Worm (Caenorhabditis elegans): ENCODE measurements around the gene jmjd-3.1.

The jmjd-3.1 gene

ce11 chrX:8549026-8549425 lies 21.8 kb upstream of the jmjd-3.1 start, which contains the start of gene D2021.4:
D2021.4 (minus strand) TSS chrX:8549073.
- TF ChIP-seq xbp-1 (tag; optimal IDR thresholded peaks at IDR 0.05), result no peak
- no peak for TF ChIP-seq efl-1 (optimal IDR thresholded peaks at IDR 0.05)
- TF ChIP-seq efl-1 (GFP tag; optimal IDR thresholded peaks at IDR 0.05 in 1 of 2), result peak in 1 of 2 experiments; percentile 62
- TF ChIP-seq elt-2 (tag; optimal IDR thresholded peaks at IDR 0.05), result peak; percentile 48
- TF ChIP-seq ama-1 (optimal IDR thresholded peaks at IDR 0.05), result no peak
- no peak for TF ChIP-seq ceh-90 (tag; optimal IDR thresholded peaks at IDR 0.05)
- no peak for TF ChIP-seq unc-130 (tag; optimal IDR thresholded peaks at IDR 0.05)
- no peak for TF ChIP-seq mef-2 (tag; optimal IDR thresholded peaks at IDR 0.05)
- no peak for TF ChIP-seq hpl-2 (GFP tag; optimal IDR thresholded peaks at IDR 0.05)
- no peak for TF ChIP-seq dpl-1 (GFP tag; optimal IDR thresholded peaks at IDR 0.05)
- no peak for TF ChIP-seq nhr-90 (tag; optimal IDR thresholded peaks at IDR 0.05; ENCODE audit: poor library complexity)

ce11 chrX:8550099-8550498 lies 20.7 kb upstream of the jmjd-3.1 start:
- TF ChIP-seq vab-15 (tag; optimal IDR thresholded peaks at IDR 0.05), result no peak
- TF ChIP-seq egl-13 (tag; optimal IDR thresholded peaks at IDR 0.05), result no peak
- no peak for TF ChIP-seq fkh-10 (GFP tag; optimal IDR thresholded peaks at IDR 0.05)
- TF ChIP-seq ztf-4 (tag; optimal IDR thresholded peaks at IDR 0.05), result no peak
- TF ChIP-seq C16A3.4 (tag; optimal IDR thresholded peaks at IDR 0.05), result peak; percentile 24
- peak; percentile 89 for TF ChIP-seq nhr-20 (tag; optimal IDR thresholded peaks at IDR 0.05)
- TF ChIP-seq mab-9 (GFP tag; IDR thresholded peaks at IDR 0.05), result no peak
- TF ChIP-seq sox-4 (tag; optimal IDR thresholded peaks at IDR 0.05), result no peak
- TF ChIP-seq tlp-1 (tag; optimal IDR thresholded peaks at IDR 0.05), result no peak
- TF ChIP-seq unc-30 (tag; optimal IDR thresholded peaks at IDR 0.05), result no peak
- peak; percentile 79 for TF ChIP-seq nhr-71 (tag; optimal IDR thresholded peaks at IDR 0.05)
- TF ChIP-seq nhr-77 (tag; optimal IDR thresholded peaks at IDR 0.05), result peak; percentile 45
- TF ChIP-seq ces-1 (GFP tag; optimal IDR thresholded peaks at IDR 0.05), result no peak
- no peak for TF ChIP-seq unc-62 (GFP tag; optimal IDR thresholded peaks at IDR 0.05)
- no peak for TF ChIP-seq nhr-28 (tag; optimal IDR thresholded peaks at IDR 0.05)
- no peak for TF ChIP-seq ceh-90 (tag; optimal IDR thresholded peaks at IDR 0.05)
- TF ChIP-seq ceh-8 (GFP tag; optimal IDR thresholded peaks at IDR 0.05), result no peak
- TF ChIP-seq swsn-7 (tag; optimal IDR thresholded peaks at IDR 0.05), result peak; percentile 41
- TF ChIP-seq skn-1 (tag; optimal IDR thresholded peaks at IDR 0.05), result no peak
- TF ChIP-seq unc-130 (tag; optimal IDR thresholded peaks at IDR 0.05), result no peak
- TF ChIP-seq hlh-17 (GFP tag; optimal IDR thresholded peaks at IDR 0.05; ENCODE audit: borderline replicate concordance), result no peak
- no peak for TF ChIP-seq F16B12.6 (tag; optimal IDR thresholded peaks at IDR 0.05)
- TF ChIP-seq ets-5 (GFP tag; IDR thresholded peaks at IDR 0.05), result no peak
- no peak for TF ChIP-seq alr-1 (tag; optimal IDR thresholded peaks at IDR 0.05; ENCODE audit: borderline replicate concordance)
- TF ChIP-seq pag-3 (tag; optimal IDR thresholded peaks at IDR 0.05; ENCODE audit: borderline replicate concordance, insufficient read depth), result no peak
- no peak for TF ChIP-seq nhr-84 (tag; optimal IDR thresholded peaks at IDR 0.05)
- no peak for TF ChIP-seq fkh-4 (tag; optimal IDR thresholded peaks at IDR 0.05; ENCODE audit: borderline replicate concordance)
- no peak for TF ChIP-seq isw-1 (GFP tag; IDR thresholded peaks at IDR 0.05)
- TF ChIP-seq nhr-47 (tag; optimal IDR thresholded peaks at IDR 0.05), result peak; percentile 56
- TF ChIP-seq ceh-63 (GFP tag; optimal IDR thresholded peaks at IDR 0.05), result no peak
- no peak for TF ChIP-seq irx-1 (tag; optimal IDR thresholded peaks at IDR 0.05)
- TF ChIP-seq sup-37 (GFP tag; optimal IDR thresholded peaks at IDR 0.05), result no peak
- TF ChIP-seq elt-2 (tag; optimal IDR thresholded peaks at IDR 0.05), result peak; percentile 32
- TF ChIP-seq unc-86 (tag; optimal IDR thresholded peaks at IDR 0.05), result no peak
- peak; percentile 62 for TF ChIP-seq tbx-2 (tag; optimal IDR thresholded peaks at IDR 0.05)
- no peak for TF ChIP-seq lir-3 (tag; optimal IDR thresholded peaks at IDR 0.05; ENCODE audit: poor library complexity)
- TF ChIP-seq dpl-1 (GFP tag; optimal IDR thresholded peaks at IDR 0.05), result peak in 2 of 3 experiments; percentile 7 to 40
- TF ChIP-seq blmp-1 (tag; optimal IDR thresholded peaks at IDR 0.05), result peak; percentile 75
- peak; percentile 6 to 80 for TF ChIP-seq lin-35 (GFP tag; optimal IDR thresholded peaks at IDR 0.05)
- peak; percentile 56 for TF ChIP-seq nhr-237 (tag; optimal IDR thresholded peaks at IDR 0.05)
- peak; percentile 90 for TF ChIP-seq lin-14 (GFP tag; optimal IDR thresholded peaks at IDR 0.05)
- TF ChIP-seq nhr-19 (GFP tag; conservative IDR thresholded peaks at IDR 0.05), result peak; percentile 56
- TF ChIP-seq zag-1 (tag; optimal IDR thresholded peaks at IDR 0.05), result no peak
- TF ChIP-seq dsc-1 (tag; optimal IDR thresholded peaks at IDR 0.05), result no peak
- TF ChIP-seq mef-2 (tag; optimal IDR thresholded peaks at IDR 0.05), result no peak
